Worm (Caenorhabditis elegans) whole organism, L4 larva: ENCODE measurements around the gene T05H10.8.

Source experiments
- ceh-62 ChIP-seq: sonication (generic microtip); optimal IDR thresholded peaks from 2 replicates; lab custom pipeline; 2017; ENCODE audit warnings: missing biosample characterization, missing genetic modification characterization
- ceh-82 ChIP-seq: sonication (generic microtip); optimal IDR thresholded peaks from 2 replicates; lab custom pipeline; 2017; ENCODE audit warnings: missing biosample characterization, missing genetic modification characterization
- daf-8 ChIP-seq: fragments of 200-800 bp; sonication (Bioruptor generic); IDR thresholded peaks from 2 replicates; pipeline ENCODE4 v1.3.6; 2022; ENCODE audit warnings: missing genetic modification characterization, missing compliant biosample characterization
- egl-27 ChIP-seq: sonication (generic microtip); optimal IDR thresholded peaks from 3 replicates; lab custom pipeline; 2017; ENCODE audit warnings: missing biosample characterization, missing genetic modification reagents, missing genetic modification characterization
- lin-39 ChIP-seq: fragments of 150-350 bp; optimal IDR thresholded peaks from 2 replicates; lab custom pipeline; 2014; ENCODE audit warnings: missing biosample characterization, missing genetic modification reagents, missing genetic modification characterization
- lir-3 ChIP-seq: sonication (generic microtip); optimal IDR thresholded peaks from 2 replicates; lab custom pipeline; 2016; ENCODE audit warnings: mild to moderate bottlenecking, missing genetic modification characterization, missing compliant biosample characterization
- lsy-2 ChIP-seq, 2 experiments: fragments of 150-350 bp in 1 of 2; sonication (generic microtip) in 1 of 2; optimal IDR thresholded peaks; 2 replicates each; lab custom pipeline; 2014 to 2017; ENCODE audit warnings: missing biosample characterization in 2 of 2, missing genetic modification characterization in 2 of 2
- madf-9 ChIP-seq: fragments of 200-800 bp; sonication (Bioruptor generic); conservative IDR thresholded peaks from 2 replicates; pipeline ENCODE4 v1.3.6; 2022; ENCODE audit warnings: missing genetic modification reagents, missing genetic modification characterization, missing compliant biosample characterization
- nhr-25 ChIP-seq: sonication (generic microtip); optimal IDR thresholded peaks from 2 replicates; lab custom pipeline; 2017; ENCODE audit warnings: missing genetic modification characterization, mild to moderate bottlenecking, missing compliant biosample characterization, antibody characterized with exemption, moderate library complexity, borderline replicate concordance; ENCODE audit not compliant: insufficient read depth
- pqm-1 ChIP-seq: sonication (generic microtip); optimal IDR thresholded peaks from 2 replicates; lab custom pipeline; 2017; ENCODE audit warnings: missing biosample characterization, missing genetic modification characterization

DNA sequence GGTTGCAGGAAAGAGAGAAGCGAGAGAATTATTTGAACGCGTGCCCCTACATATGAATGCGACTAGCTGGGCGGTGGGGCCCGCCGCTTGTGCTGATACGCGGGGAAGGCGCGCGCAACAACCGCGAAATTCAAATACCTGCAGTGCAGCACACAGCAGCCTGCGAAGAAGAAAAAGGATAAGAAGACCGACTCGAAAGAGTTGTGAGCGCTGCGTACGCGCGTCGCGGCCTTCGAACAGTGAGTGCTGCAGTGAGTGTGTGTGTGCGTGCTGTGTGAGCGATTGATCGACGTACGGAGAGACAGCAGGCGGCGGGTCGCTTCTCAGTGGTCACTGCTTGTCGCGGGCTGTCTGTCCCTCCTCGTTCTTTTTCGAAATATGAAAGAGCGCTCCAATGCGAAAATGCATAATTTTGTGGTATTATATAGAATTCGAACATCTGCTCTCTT lies 30.6 kb upstream of the T05H10.8 start:
- TF ChIP-seq lsy-2 (tag; optimal IDR thresholded peaks at IDR 0.05; lab: Kevin White, UChicago), result peak; percentile 65 to 81
- peak; percentile 98 for TF ChIP-seq lir-3 (tag; lab: Kevin White, UChicago)
- TF ChIP-seq nhr-25, result peak; percentile 86
- TF ChIP-seq ceh-82, result no peak
- peak; percentile 32 for TF ChIP-seq pqm-1 (tag; lab: Kevin White, UChicago)
- TF ChIP-seq daf-8 (GFP tag; lab: Robert Waterston, UW), result 0 out of 2 replicates have a peak, but pooled peaks have one; percentile 15
- TF ChIP-seq egl-27, result no peak
- no peak for TF ChIP-seq ceh-62 (tag; lab: Kevin White, UChicago)
- TF ChIP-seq madf-9 (GFP tag; lab: Robert Waterston, UW), result peak; percentile 84; the same call in 1 of the 2 replicates
- TF ChIP-seq lin-39, result no peak
